Worm (Caenorhabditis elegans): ENCODE results near the gene txdc-12.2.

The txdc-12.2 gene

ce11 chrX:2071392-2072001 is 2.8 kb upstream of the txdc-12.2 start:
- no peak for TF ChIP-seq nhr-237 (tag; optimal IDR thresholded peaks at IDR 0.05)
- peak; percentile 72 for TF ChIP-seq unc-55 (GFP tag; optimal IDR thresholded peaks at IDR 0.05)
- TF ChIP-seq nhr-77 (tag; optimal IDR thresholded peaks at IDR 0.05) = no peak
- peak; percentile 15 for TF ChIP-seq ama-1 (optimal IDR thresholded peaks at IDR 0.05)
- TF ChIP-seq lin-13 (GFP tag; optimal IDR thresholded peaks at IDR 0.05) = peak; percentile 34
- TF ChIP-seq nhr-23 (tag; optimal IDR thresholded peaks at IDR 0.05) = no peak
- no peak for TF ChIP-seq mbf-1 (tag; optimal IDR thresholded peaks at IDR 0.05)
- TF ChIP-seq dmd-4 (tag; optimal IDR thresholded peaks at IDR 0.05) = no peak
- TF ChIP-seq C34F6.9 (tag; optimal IDR thresholded peaks at IDR 0.05) = peak; percentile 88
- peak; percentile 62 for TF ChIP-seq sma-3 (GFP tag; optimal IDR thresholded peaks at IDR 0.05)
- no peak for TF ChIP-seq nhr-12 (tag; optimal IDR thresholded peaks at IDR 0.05)
- peak; percentile 68 for TF ChIP-seq mab-5 (tag; optimal IDR thresholded peaks at IDR 0.05)
- TF ChIP-seq blmp-1 (tag; optimal IDR thresholded peaks at IDR 0.05; ENCODE audit: insufficient read depth) = no peak
- TF ChIP-seq sma-9 (GFP tag; optimal IDR thresholded peaks at IDR 0.05) = peak; percentile 79
- no peak for TF ChIP-seq sma-9 (tag; optimal IDR thresholded peaks at IDR 0.05)
- peak; percentile 50 for TF ChIP-seq sem-4 (tag; optimal IDR thresholded peaks at IDR 0.05)
- TF ChIP-seq crh-2 (tag; optimal IDR thresholded peaks at IDR 0.05) = peak; percentile 75
- peak; percentile 48 for TF ChIP-seq snpc-4 (tag; optimal IDR thresholded peaks at IDR 0.05)
- no peak for TF ChIP-seq ZK546.5 (tag; optimal IDR thresholded peaks at IDR 0.05)
- TF ChIP-seq F13H6.1 (tag; optimal IDR thresholded peaks at IDR 0.05) = peak; percentile 73
- TF ChIP-seq lsy-2 (tag; optimal IDR thresholded peaks at IDR 0.05) = no peak
- TF ChIP-seq ztf-11 (tag; optimal IDR thresholded peaks at IDR 0.05) = no peak
- peak; percentile 42 for TF ChIP-seq ztf-4 (tag; optimal IDR thresholded peaks at IDR 0.05)
- no peak for TF ChIP-seq elt-3 (tag; optimal IDR thresholded peaks at IDR 0.05)
- no peak for TF ChIP-seq alr-1 (tag; optimal IDR thresholded peaks at IDR 0.05)
- TF ChIP-seq gmeb-1 (tag; optimal IDR thresholded peaks at IDR 0.05) = peak; percentile 52
- no peak for TF ChIP-seq skn-1 (tag; optimal IDR thresholded peaks at IDR 0.05)
- TF ChIP-seq zag-1 (tag; optimal IDR thresholded peaks at IDR 0.05) = no peak
- no peak for TF ChIP-seq nhr-11 (tag; optimal IDR thresholded peaks at IDR 0.05)
- no peak for TF ChIP-seq unc-62 (GFP tag; optimal IDR thresholded peaks at IDR 0.05)
- TF ChIP-seq nhr-6 (tag; optimal IDR thresholded peaks at IDR 0.05) = no peak
- peak; percentile 30 for TF ChIP-seq nhr-21 (tag; optimal IDR thresholded peaks at IDR 0.05)
- TF ChIP-seq mdl-1 (tag; optimal IDR thresholded peaks at IDR 0.05) = peak; percentile 64 to 87
- peak; percentile 87 for TF ChIP-seq nhr-129 (tag; optimal IDR thresholded peaks at IDR 0.05)
- no peak for TF ChIP-seq R02D3.7 (tag; optimal IDR thresholded peaks at IDR 0.05)
- peak; percentile 54 for TF ChIP-seq ceh-16 (tag; optimal IDR thresholded peaks at IDR 0.05)
- TF ChIP-seq unc-39 (tag; optimal IDR thresholded peaks at IDR 0.05) = no peak
- peak; percentile 2 for TF ChIP-seq Y55F3AM.14 (GFP tag; optimal IDR thresholded peaks at IDR 0.05)
- no peak for TF ChIP-seq egl-27 (tag; optimal IDR thresholded peaks at IDR 0.05)
- TF ChIP-seq lin-11 (tag; optimal IDR thresholded peaks at IDR 0.05) = peak; percentile 77
- no peak for TF ChIP-seq ceh-82 (tag; optimal IDR thresholded peaks at IDR 0.05)
- peak; percentile 37 for TF ChIP-seq nhr-10 (tag; optimal IDR thresholded peaks at IDR 0.05)
- peak; percentile 86 for TF ChIP-seq nhr-25 (tag; optimal IDR thresholded peaks at IDR 0.05)
- TF ChIP-seq peb-1 (tag; optimal IDR thresholded peaks at IDR 0.05) = no peak
- TF ChIP-seq fos-1 (tag; optimal IDR thresholded peaks at IDR 0.05) = peak; percentile 37
- TF ChIP-seq aly-2 (tag; optimal IDR thresholded peaks at IDR 0.05) = no peak
- TF ChIP-seq lin-39 (tag; optimal IDR thresholded peaks at IDR 0.05) = no peak
- TF ChIP-seq ztf-1 (GFP tag; conservative IDR thresholded peaks at IDR 0.05) = no peak
- TF ChIP-seq elt-1 (tag; optimal IDR thresholded peaks at IDR 0.05) = no peak

Data from whole organism, L2 larva.